Fruit fly (Drosophila melanogaster) whole organism, prepupa: ENCODE data around the gene AdipoR.

Source experiments
- CG1621 ChIP-seq: fragments of 200-800 bp; sonication (Bioruptor generic); optimal IDR thresholded peaks from 3 replicates; lab custom pipeline; 2018; ENCODE audit warnings: missing biosample characterization, mild to moderate bottlenecking, missing genetic modification characterization
- CG31627 ChIP-seq: fragments of 200-800 bp; sonication (Bioruptor generic); optimal IDR thresholded peaks from 3 replicates; lab custom pipeline; 2016; ENCODE audit warnings: missing biosample characterization, missing genetic modification characterization
- CG6163 ChIP-seq: fragments of 200-800 bp; sonication (Bioruptor generic); IDR thresholded peaks from 3 replicates; pipeline ENCODE4 v1.3.6; 2022; ENCODE audit warnings: missing biosample characterization, missing genetic modification characterization
- Gug ChIP-seq: fragments of 200-800 bp; sonication (Bioruptor generic); IDR thresholded peaks from 2 replicates; pipeline ENCODE4 v1.3.6; 2022; ENCODE audit warnings: missing biosample characterization, missing genetic modification characterization
- dac ChIP-seq: fragments of 200-800 bp; sonication (Bioruptor generic); optimal IDR thresholded peaks from 2 replicates; lab custom pipeline; 2017; ENCODE audit warnings: missing biosample characterization, mild to moderate bottlenecking, missing genetic modification characterization
- fkh ChIP-seq: fragments of 200-800 bp; sonication (Bioruptor generic); optimal IDR thresholded peaks from 3 replicates; lab custom pipeline; 2017; ENCODE audit warnings: missing biosample characterization, mild to moderate bottlenecking, missing genetic modification characterization, moderate library complexity
- vri ChIP-seq: fragments of 200-800 bp; sonication (Bioruptor generic); optimal IDR thresholded peaks from 3 replicates; lab custom pipeline; 2016; ENCODE audit warnings: missing biosample characterization, mild to moderate bottlenecking, missing genetic modification characterization

- TF ChIP-seq dac (GFP tag; lab: Kevin White, UChicago) (no peak), Gug (GFP tag; lab: Robert Waterston, UW) (no peak), CG1621 (peak; percentile 77), vri (GFP tag; lab: Kevin White, UChicago) (peak; percentile 8), CG6163 (GFP tag; lab: Robert Waterston, UW) (peak; percentile 82), CG31627 (GFP tag; lab: Kevin White, UChicago) (peak; percentile 28), fkh (GFP tag; lab: Kevin White, UChicago) (no peak)
These were observed 10.9 kb downstream of the AdipoR start for dm6 chr3R:22536504-22537423.
